Fruit fly (Drosophila melanogaster): ENCODE data around the gene PK2-R1.
A peak's percentile ranks its signal among the peaks of the same experiment; 100 is the strongest.

PK2-R1 gene

DNA sequence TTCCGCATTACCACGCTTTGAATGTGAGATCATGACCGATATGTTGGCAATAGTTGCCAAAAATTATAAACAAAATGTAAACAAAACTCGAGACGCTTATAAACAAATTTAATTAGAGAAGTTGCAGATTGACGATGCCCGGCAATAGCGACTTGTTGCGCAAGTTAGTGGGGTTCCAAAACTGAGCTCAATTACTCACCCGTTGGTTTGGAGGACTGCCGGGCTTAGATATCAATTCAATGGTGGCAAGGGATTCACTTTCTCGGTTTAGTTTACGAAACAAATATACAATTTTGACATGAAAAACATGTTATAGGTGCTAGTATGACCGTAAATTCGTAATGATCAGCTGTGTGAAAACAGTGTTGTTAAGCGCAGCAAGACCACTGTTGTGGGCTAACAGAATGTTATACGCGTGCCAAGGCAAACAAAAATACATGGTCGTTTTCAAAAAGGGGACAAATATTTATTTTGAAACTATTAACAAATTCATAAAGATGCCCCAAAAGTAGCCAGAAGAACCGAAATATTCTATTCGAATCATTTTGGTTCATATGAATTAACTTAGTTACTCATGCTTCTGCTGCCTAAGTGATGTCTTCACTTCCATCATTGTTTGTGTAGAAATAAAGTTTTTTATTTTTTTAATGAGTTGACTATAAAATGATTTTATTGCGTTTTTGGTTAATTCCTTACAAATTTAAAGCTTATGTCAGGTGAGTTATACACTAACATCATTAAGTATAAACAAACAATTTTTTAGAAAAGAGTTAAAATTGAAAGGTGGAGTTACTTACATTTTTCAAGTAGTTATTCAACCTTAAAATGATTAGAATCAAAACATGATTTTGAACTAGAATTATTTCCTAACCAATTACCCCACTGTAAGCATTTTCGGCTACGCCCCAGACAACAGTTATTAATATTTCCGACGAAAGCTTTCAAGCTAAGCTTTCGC lies 28.7 kb downstream of the PK2-R1 start, which contains the start of gene Elp6 (continued):
- TF ChIP-seq sc (optimal IDR thresholded peaks at IDR 0.05) (no peak), sc (GFP tag; optimal IDR thresholded peaks at IDR 0.05) (peak; percentile 43), CG18011 (GFP tag; optimal IDR thresholded peaks at IDR 0.05) (peak; percentile 10), jigr1 (GFP tag; IDR thresholded peaks at IDR 0.05) (no peak), vfl (GFP tag; optimal IDR thresholded peaks at IDR 0.05) (no peak), CG43689 (GFP tag; IDR thresholded peaks at IDR 0.05) (no peak), wor (GFP tag; IDR thresholded peaks at IDR 0.05) (no peak), vvl (GFP tag; IDR thresholded peaks at IDR 0.05) (peak; percentile 58; the same call in 1 of the 2 replicates), CG4730 (GFP tag; IDR thresholded peaks at IDR 0.05) (peak; percentile 50; the same call in 1 of the 2 replicates), CG13123 (GFP tag; optimal IDR thresholded peaks at IDR 0.05) (peak; percentile 33), unc-4 (GFP tag; IDR thresholded peaks at IDR 0.05; ENCODE audit: partially characterized antibody) (no peak; the same call in 1 of the 2 replicates), eyg (GFP tag; optimal IDR thresholded peaks at IDR 0.05) (peak; percentile 52), usp (GFP tag; optimal IDR thresholded peaks at IDR 0.05) (no peak), Atf-2 (GFP tag; optimal IDR thresholded peaks at IDR 0.05) (peak; percentile 58), odd (GFP tag; optimal IDR thresholded peaks at IDR 0.05) (peak; percentile 57), CG14860 (GFP tag; IDR thresholded peaks at IDR 0.05; ENCODE audit: partially characterized antibody) (no peak), Dbx (GFP tag; IDR thresholded peaks at IDR 0.05) (peak; percentile 53; the same call in 2 of the 3 replicates), CG14050 (GFP tag; IDR thresholded peaks at IDR 0.05) (peak; percentile 18; the same call in 1 of the 3 replicates), Hr3 (GFP tag; optimal IDR thresholded peaks at IDR 0.05) (peak; percentile 76), gsb-n (tag; optimal IDR thresholded peaks at IDR 0.05) (no peak), CG8281 (tag; optimal IDR thresholded peaks at IDR 0.05) (peak; percentile 42), gcm (GFP tag; optimal IDR thresholded peaks at IDR 0.05) (no peak), Scr (GFP tag; IDR thresholded peaks at IDR 0.05; ENCODE audit: partially characterized antibody) (no peak), bab2 (GFP tag; optimal IDR thresholded peaks at IDR 0.05) (peak; percentile 39), abd-A (tag; optimal IDR thresholded peaks at IDR 0.05) (no peak), CG6854 (GFP tag; optimal IDR thresholded peaks at IDR 0.05) (peak; percentile 53), CG7372 (GFP tag; IDR thresholded peaks at IDR 0.05) (peak; percentile 52; the same call in 1 of the 2 replicates), tup (GFP tag; optimal IDR thresholded peaks at IDR 0.05) (no peak), NK7.1 (GFP tag; optimal IDR thresholded peaks at IDR 0.05) (peak; percentile 4), HHEX (GFP tag; optimal IDR thresholded peaks at IDR 0.05) (peak; percentile 71), CG18476 (GFP tag; optimal IDR thresholded peaks at IDR 0.05) (peak; percentile 75), oc (tag; optimal IDR thresholded peaks at IDR 0.05) (no peak), Hand (GFP tag; optimal IDR thresholded peaks at IDR 0.05) (peak; percentile 61), Meics (GFP tag; optimal IDR thresholded peaks at IDR 0.05) (peak; percentile 87), CG17361 (GFP tag; IDR thresholded peaks at IDR 0.05) (peak; percentile 90), CG32767 (GFP tag; IDR thresholded peaks at IDR 0.05) (peak; percentile 52; the same call in 1 of the 2 replicates), p53 (GFP tag; optimal IDR thresholded peaks at IDR 0.05) (no peak), z (GFP tag; IDR thresholded peaks at IDR 0.05) (no peak), pnt (GFP tag; optimal IDR thresholded peaks at IDR 0.05) (peak; percentile 9), CG12219 (GFP tag; optimal IDR thresholded peaks at IDR 0.05) (peak; percentile 19), Hmx (GFP tag; optimal IDR thresholded peaks at IDR 0.05) (peak; percentile 28), fd64A (GFP tag; optimal IDR thresholded peaks at IDR 0.05) (no peak), crc (GFP tag; optimal IDR thresholded peaks at IDR 0.05) (peak; percentile 35), btn (GFP tag; optimal IDR thresholded peaks at IDR 0.05) (peak; percentile 16), Drgx (GFP tag; IDR thresholded peaks at IDR 0.05) (peak; percentile 63), CG17912 (GFP tag; optimal IDR thresholded peaks at IDR 0.05) (no peak), Dek (tag; optimal IDR thresholded peaks at IDR 0.05) (peak; percentile 60), CG6175 (GFP tag; IDR thresholded peaks at IDR 0.05) (no peak), CG31365 (tag; optimal IDR thresholded peaks at IDR 0.05) (no peak)

All from whole organism, embryonic.